Fruit fly (Drosophila melanogaster): ENCODE measurements around the gene js.

Gene js

dm6 chr3R:16341817-16342374, 26.2 kb downstream of the js start, which contains the start of the genes SF2 and pad (continued):
- TF ChIP-seq Dip3 (GFP tag; optimal IDR thresholded peaks at IDR 0.05) (peak; percentile 73), Lim3 (GFP tag; IDR thresholded peaks at IDR 0.05) (no peak), CG12744 (GFP tag; optimal IDR thresholded peaks at IDR 0.05) (peak; percentile 49)

dm6 chr3R:16340610-16341009, 27.5 kb downstream of the js start:
- TF ChIP-seq CG16779 (GFP tag; IDR thresholded peaks at IDR 0.05), result no peak
- TF ChIP-seq Hr3 (GFP tag; optimal IDR thresholded peaks at IDR 0.05), result no peak
- no peak for TF ChIP-seq Neu2 (GFP tag; optimal IDR thresholded peaks at IDR 0.05; ENCODE audit: borderline replicate concordance)
- TF ChIP-seq bsh (GFP tag; optimal IDR thresholded peaks at IDR 0.05), result peak in 1 of 2 experiments; percentile 15
- peak; percentile 49 for TF ChIP-seq Med (GFP tag)
- TF ChIP-seq wdn (GFP tag; IDR thresholded peaks at IDR 0.05), result no peak
- peak; percentile 11 for TF ChIP-seq sens (GFP tag)
- no peak for TF ChIP-seq nmo (GFP tag; optimal IDR thresholded peaks at IDR 0.05)
- TF ChIP-seq peb (GFP tag; IDR thresholded peaks at IDR 0.05), result no peak
- no peak for TF ChIP-seq zen2 (GFP tag; IDR thresholded peaks at IDR 0.05; ENCODE audit: partially characterized antibody)
- TF ChIP-seq CG2202 (tag; optimal IDR thresholded peaks at IDR 0.05), result no peak
- TF ChIP-seq CG15696 (tag; optimal IDR thresholded peaks at IDR 0.05), result no peak
- TF ChIP-seq CG10565 (GFP tag; optimal IDR thresholded peaks at IDR 0.05), result no peak
- no peak for TF ChIP-seq CG10274 (GFP tag; optimal IDR thresholded peaks at IDR 0.05)
- no peak for TF ChIP-seq Hsf (GFP tag; optimal IDR thresholded peaks at IDR 0.05)
- no peak for TF ChIP-seq CHES-1-like (GFP tag; optimal IDR thresholded peaks at IDR 0.05)
- TF ChIP-seq nom (GFP tag; optimal IDR thresholded peaks at IDR 0.05), result peak; percentile 46
- TF ChIP-seq MTF-1 (GFP tag; optimal IDR thresholded peaks at IDR 0.05; ENCODE audit: borderline replicate concordance), result no peak
- peak; percentile 45 for TF ChIP-seq Drgx (GFP tag; IDR thresholded peaks at IDR 0.05)
- TF ChIP-seq HHEX (GFP tag; optimal IDR thresholded peaks at IDR 0.05), result no peak
- TF ChIP-seq CG13894 (tag; optimal IDR thresholded peaks at IDR 0.05), result no peak
- TF ChIP-seq en (GFP tag; optimal IDR thresholded peaks at IDR 0.05), result no peak
- TF ChIP-seq Abd-B (GFP tag; optimal IDR thresholded peaks at IDR 0.05), result no peak
- no peak for TF ChIP-seq toy (GFP tag; IDR thresholded peaks at IDR 0.05)
- TF ChIP-seq sug (tag; optimal IDR thresholded peaks at IDR 0.05), result no peak
- no peak for TF ChIP-seq Chrac-16 (GFP tag; optimal IDR thresholded peaks at IDR 0.05)
- no peak for TF ChIP-seq CG32532 (GFP tag; IDR thresholded peaks at IDR 0.05)

- TF ChIP-seq Atf6 (GFP tag; IDR thresholded peaks at IDR 0.05) (0 out of 2 replicates have a peak, but pooled peaks have one; percentile 29), hb (GFP tag; IDR thresholded peaks at IDR 0.05; ENCODE audit: partially characterized antibody) (0 out of 3 replicates have a peak, but pooled peaks have one; percentile 12), stc (GFP tag; IDR thresholded peaks at IDR 0.05) (no peak), da (GFP tag; optimal IDR thresholded peaks at IDR 0.05) (no peak), ranshi (GFP tag; IDR thresholded peaks at IDR 0.05) (0 out of 2 replicates have a peak, but pooled peaks have one; percentile 22), CG3995 (GFP tag; optimal IDR thresholded peaks at IDR 0.05) (no peak), CG10979 (tag; optimal IDR thresholded peaks at IDR 0.05) (no peak), ind (GFP tag; optimal IDR thresholded peaks at IDR 0.05) (no peak), CG17186 (GFP tag; optimal IDR thresholded peaks at IDR 0.05) (no peak)
These were observed 28.6 kb downstream of the js start, which contains the start of gene Sulf1 for dm6 chr3R:16339475-16339874. Gene Sulf1 (minus strand): TSS chr3R:16339575.
